Worm (Caenorhabditis elegans): Measurements from ENCODE around the gene cyp-33C1.

DNA sequence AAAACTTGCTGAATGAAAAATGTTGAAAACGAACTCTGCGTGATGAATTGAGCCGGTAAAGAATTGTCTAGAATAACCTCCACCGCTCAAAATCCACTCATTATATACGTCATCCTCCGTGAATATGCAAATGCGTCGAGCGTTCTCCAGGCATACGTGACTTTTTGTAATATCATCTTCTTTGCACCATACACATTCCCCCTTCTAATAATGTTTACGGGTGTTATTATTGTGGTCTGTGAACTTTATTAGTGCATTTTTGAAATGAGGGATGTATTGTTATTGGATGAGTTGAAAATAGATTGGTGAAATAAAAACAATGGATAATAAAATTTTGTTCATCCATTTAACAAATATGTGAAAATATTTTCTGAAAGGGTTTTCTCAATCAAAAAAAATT lies 39.4 kb upstream of the cyp-33C1 start, which contains the start of gene F22F7.7:
- TF ChIP-seq atf-7 (tag; optimal IDR thresholded peaks at IDR 0.05) (no peak), F23B12.7 (tag; optimal IDR thresholded peaks at IDR 0.05; ENCODE audit: insufficient read depth) (no peak), nfya-1 (tag; optimal IDR thresholded peaks at IDR 0.05; ENCODE audit: borderline replicate concordance, insufficient read depth) (no peak), ama-1 (optimal IDR thresholded peaks at IDR 0.05) (no peak), ama-1 (GFP tag; optimal IDR thresholded peaks at IDR 0.05) (no peak), mes-4 (tag; optimal IDR thresholded peaks at IDR 0.05) (no peak), tlf-1 (GFP tag; optimal IDR thresholded peaks at IDR 0.05) (no peak), K12H6.12 (tag; optimal IDR thresholded peaks at IDR 0.05) (no peak), unc-62 (GFP tag; optimal IDR thresholded peaks at IDR 0.05) (no peak), F49E8.2 (tag; optimal IDR thresholded peaks at IDR 0.05; ENCODE audit: insufficient read depth) (no peak), ztf-28 (GFP tag; IDR thresholded peaks at IDR 0.05) (no peak), nhr-90 (tag; optimal IDR thresholded peaks at IDR 0.05) (no peak)
